Fruit fly (Drosophila melanogaster): Measurements from ENCODE around the gene CG12713.
A peak's percentile ranks its signal among the peaks of the same experiment; 100 is the strongest.

CG12713 gene

dm6 chr3L:15794311-15794710 is 38.0 kb upstream of the CG12713 start (continued):
- peak; percentile 30 for TF ChIP-seq Sox102F (GFP tag; optimal IDR thresholded peaks at IDR 0.05)
- TF ChIP-seq repo (GFP tag; optimal IDR thresholded peaks at IDR 0.05), result no peak
- no peak for TF ChIP-seq CG12104 (GFP tag; optimal IDR thresholded peaks at IDR 0.05)
- no peak for TF ChIP-seq ssp (GFP tag; IDR thresholded peaks at IDR 0.05)
- no peak for TF ChIP-seq Dp (GFP tag; optimal IDR thresholded peaks at IDR 0.05)
- no peak for TF ChIP-seq CG5953 (GFP tag; IDR thresholded peaks at IDR 0.05)
- TF ChIP-seq lmd (GFP tag; IDR thresholded peaks at IDR 0.05), result 0 out of 2 replicates have a peak, but pooled peaks have one; percentile 36
- TF ChIP-seq pfk (GFP tag; optimal IDR thresholded peaks at IDR 0.05), result no peak
- TF ChIP-seq CG8765 (GFP tag; IDR thresholded peaks at IDR 0.05), result peak; percentile 74
- TF ChIP-seq CG12155 (GFP tag; optimal IDR thresholded peaks at IDR 0.05), result no peak
- no peak for TF ChIP-seq CG4282 (GFP tag; optimal IDR thresholded peaks at IDR 0.05)
- TF ChIP-seq aop (GFP tag; IDR thresholded peaks at IDR 0.05), result no peak
- no peak for TF ChIP-seq CG14965 (GFP tag; optimal IDR thresholded peaks at IDR 0.05; ENCODE audit: borderline replicate concordance)
- no peak for TF ChIP-seq CG11085 (GFP tag; IDR thresholded peaks at IDR 0.05)
- no peak for TF ChIP-seq B-H1 (GFP tag; IDR thresholded peaks at IDR 0.05)
- TF ChIP-seq CG14014 (GFP tag; IDR thresholded peaks at IDR 0.05), result 0 out of 2 replicates have a peak, but pooled peaks have one; percentile 44
- TF ChIP-seq CG2712 (tag; optimal IDR thresholded peaks at IDR 0.05), result peak; percentile 63
- no peak for TF ChIP-seq schlank (tag; optimal IDR thresholded peaks at IDR 0.05)
- no peak for TF ChIP-seq jing (GFP tag; optimal IDR thresholded peaks at IDR 0.05)
- TF ChIP-seq kay (GFP tag; optimal IDR thresholded peaks at IDR 0.05), result no peak
- no peak for TF ChIP-seq NC2α (GFP tag; optimal IDR thresholded peaks at IDR 0.05)
- TF ChIP-seq Blimp-1 (GFP tag; optimal IDR thresholded peaks at IDR 0.05), result peak; percentile 30
- TF ChIP-seq CG18262 (tag; optimal IDR thresholded peaks at IDR 0.05), result peak; percentile 56
- no peak for TF ChIP-seq danr (GFP tag; IDR thresholded peaks at IDR 0.05)
- no peak for TF ChIP-seq CG6654 (GFP tag; optimal IDR thresholded peaks at IDR 0.05)
- TF ChIP-seq sd (tag; optimal IDR thresholded peaks at IDR 0.05), result no peak
- peak; percentile 49; the same call in 1 of the 2 replicates for TF ChIP-seq CG10366 (GFP tag; IDR thresholded peaks at IDR 0.05)
- no peak for TF ChIP-seq ase (GFP tag; IDR thresholded peaks at IDR 0.05)
- TF ChIP-seq CG34422 (GFP tag; IDR thresholded peaks at IDR 0.05), result no peak
- no peak for TF ChIP-seq tx (GFP tag; optimal IDR thresholded peaks at IDR 0.05)
- no peak for TF ChIP-seq Deaf1 (tag; optimal IDR thresholded peaks at IDR 0.05)
- TF ChIP-seq cad (GFP tag; optimal IDR thresholded peaks at IDR 0.05), result no peak
- no peak for TF ChIP-seq tll (GFP tag; optimal IDR thresholded peaks at IDR 0.05)
- no peak for TF ChIP-seq croc (GFP tag; conservative IDR thresholded peaks at IDR 0.05)
- no peak for TF ChIP-seq stc (GFP tag; IDR thresholded peaks at IDR 0.05)
- TF ChIP-seq Meics (GFP tag; optimal IDR thresholded peaks at IDR 0.05), result no peak
- TF ChIP-seq exex (tag; optimal IDR thresholded peaks at IDR 0.05), result no peak
- TF ChIP-seq Atf-2 (GFP tag; optimal IDR thresholded peaks at IDR 0.05), result peak; percentile 29
- TF ChIP-seq CG32532 (GFP tag; IDR thresholded peaks at IDR 0.05), result peak; percentile 44
- TF ChIP-seq CG12942 (GFP tag; optimal IDR thresholded peaks at IDR 0.05), result peak; percentile 0
- no peak for TF ChIP-seq CG1233 (GFP tag; optimal IDR thresholded peaks at IDR 0.05)
- TF ChIP-seq zfh2 (GFP tag; optimal IDR thresholded peaks at IDR 0.05), result no peak
- no peak for TF ChIP-seq jigr1 (GFP tag; IDR thresholded peaks at IDR 0.05)
- no peak for TF ChIP-seq CG13287 (GFP tag; IDR thresholded peaks at IDR 0.05; ENCODE audit: partially characterized antibody)
- TF ChIP-seq CG6175 (GFP tag; IDR thresholded peaks at IDR 0.05), result no peak
- no peak for TF ChIP-seq CG10654 (GFP tag; optimal IDR thresholded peaks at IDR 0.05)
- TF ChIP-seq CG9609 (GFP tag; optimal IDR thresholded peaks at IDR 0.05), result no peak
- no peak for TF ChIP-seq ttk (GFP tag; IDR thresholded peaks at IDR 0.05)
- TF ChIP-seq D19B (GFP tag; optimal IDR thresholded peaks at IDR 0.05), result peak; percentile 77
- TF ChIP-seq CG18764 (GFP tag; optimal IDR thresholded peaks at IDR 0.05), result no peak
- no peak for TF ChIP-seq Asciz (GFP tag; optimal IDR thresholded peaks at IDR 0.05)
- no peak for TF ChIP-seq GATAe (GFP tag; conservative IDR thresholded peaks at IDR 0.05)

All from whole organism, embryonic.